Fruit fly (Drosophila melanogaster): ENCODE measurements around the gene CG5412.

DNA sequence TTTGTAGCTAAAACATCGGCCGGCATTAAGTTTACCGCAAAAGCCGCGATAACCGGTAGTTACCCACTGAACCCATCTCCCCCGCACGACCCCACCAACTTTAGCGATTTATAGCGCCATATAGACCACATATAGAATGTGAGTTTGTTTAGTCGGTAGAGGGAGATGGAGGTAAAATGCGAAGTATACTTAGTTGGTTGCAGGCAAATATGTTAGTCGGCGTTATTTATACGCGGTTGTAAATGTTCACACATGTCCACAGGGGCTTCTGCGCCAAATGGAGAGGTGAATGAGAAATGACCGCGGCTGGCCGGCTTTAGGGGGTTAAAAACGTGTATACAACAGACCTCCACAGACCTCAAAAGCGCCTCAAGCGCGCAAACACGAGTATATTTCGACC is 31.2 kb upstream of the CG5412 start:
- TF ChIP-seq psq (optimal IDR thresholded peaks at IDR 0.05) (no peak), insv (optimal IDR thresholded peaks at IDR 0.05) (no peak), h (optimal IDR thresholded peaks at IDR 0.05) (no peak), ttk (optimal IDR thresholded peaks at IDR 0.05) (no peak)
